Worm (Caenorhabditis elegans) whole organism, L1 larva: ENCODE data around the gene daam-1.

Source experiments
- alr-1 ChIP-seq: fragments of 200-800 bp; sonication (Bioruptor generic); optimal IDR thresholded peaks from 2 replicates; lab custom pipeline; 2018; ENCODE audit warnings: borderline replicate concordance, mild to moderate bottlenecking, missing genetic modification characterization, missing compliant biosample characterization
- egl-27 ChIP-seq, 2 experiments: fragments of 150-350 bp in 1 of 2; sonication (generic microtip); optimal IDR thresholded peaks; 3 replicates each; lab custom pipeline; 2017 to 2018; ENCODE audit warnings: missing biosample characterization in 2 of 2, missing genetic modification characterization in 2 of 2, missing genetic modification reagents in 2 of 2
- elt-3 ChIP-seq, 6 experiments: fragments of 150-350 bp in 1 of 6; sonication (generic microtip); optimal IDR thresholded peaks; 2 replicates each; lab custom pipeline; 2017 to 2018; ENCODE audit warnings: missing biosample characterization in 6 of 6, missing genetic modification characterization in 6 of 6, inconsistent platforms in 1 of 6
- fos-1 ChIP-seq: fragments of 150-350 bp; optimal IDR thresholded peaks from 2 replicates; lab custom pipeline; 2014; ENCODE audit warnings: missing biosample characterization, missing genetic modification characterization

DNA sequence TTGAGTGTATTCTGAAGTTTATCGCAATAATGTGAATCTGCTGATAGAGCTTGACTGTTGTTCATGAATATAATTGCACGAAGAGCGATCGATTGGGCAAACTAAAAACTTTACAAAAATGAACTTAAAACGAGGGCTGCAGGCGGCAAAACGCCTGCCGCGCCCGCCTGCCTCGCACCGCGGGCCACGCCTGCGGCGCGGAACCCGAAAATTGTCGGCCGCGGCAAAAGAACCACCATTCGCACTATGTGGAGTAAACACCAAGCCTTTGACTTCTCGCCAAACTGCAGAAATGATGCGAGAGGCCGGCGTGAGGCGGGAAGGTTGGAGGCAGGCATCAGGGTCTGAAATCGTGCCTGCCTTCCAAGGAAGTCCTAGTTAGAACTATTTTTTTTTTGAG, 19.7 kb downstream of the daam-1 start:
- TF ChIP-seq fos-1 (no peak), elt-3 (tag; optimal IDR thresholded peaks at IDR 0.05; lab: Kevin White, UChicago) (no peak), alr-1 (no peak), egl-27 (tag; optimal IDR thresholded peaks at IDR 0.05; lab: Kevin White, UChicago) (no peak)
